Fruit fly (Drosophila melanogaster): ENCODE data around the gene CG9386.
A peak's percentile ranks its signal among the peaks of the same experiment; 100 is the strongest.

The CG9386 gene

DNA sequence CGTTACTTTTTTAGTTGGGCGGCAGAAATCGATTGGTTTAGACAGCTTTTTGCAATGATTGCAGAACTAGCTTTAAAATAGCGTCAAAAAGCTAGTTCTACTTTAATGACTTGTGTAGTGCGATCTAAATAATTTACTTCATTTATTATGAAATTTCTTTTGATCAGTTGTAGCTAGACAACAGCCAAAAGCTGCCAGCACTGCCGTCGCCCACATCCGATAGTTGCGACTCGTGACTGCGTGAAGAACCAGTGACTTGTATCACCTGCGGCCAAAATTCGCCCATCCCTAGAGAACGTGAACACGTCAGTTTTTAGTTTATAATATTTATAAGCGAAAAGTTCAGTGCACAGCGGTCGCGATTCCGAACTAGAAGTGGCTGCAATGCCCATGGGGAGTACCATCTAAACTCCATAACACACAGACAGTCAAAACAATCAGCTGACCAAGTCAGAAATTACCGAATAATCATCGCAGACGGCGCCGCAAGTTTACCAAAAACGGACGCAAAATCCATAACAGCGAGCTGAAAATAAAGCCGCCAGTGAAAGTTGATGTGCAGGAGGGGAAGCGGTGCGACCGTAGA, 31.5 kb upstream of the CG9386 start, which contains the start of gene P58IPK (continued):
- TF ChIP-seq Xrp1 (GFP tag; IDR thresholded peaks at IDR 0.05) = peak; percentile 64
- peak; percentile 41 for TF ChIP-seq dmrt11E (tag; optimal IDR thresholded peaks at IDR 0.05)
- TF ChIP-seq CG30403 (GFP tag; optimal IDR thresholded peaks at IDR 0.05) = peak; percentile 80
- TF ChIP-seq Sry-β (GFP tag; optimal IDR thresholded peaks at IDR 0.05) = peak; percentile 98
- TF ChIP-seq Side (GFP tag; optimal IDR thresholded peaks at IDR 0.05) = peak; percentile 45
- peak; percentile 80 for TF ChIP-seq CG6272 (GFP tag; IDR thresholded peaks at IDR 0.05)
- peak; percentile 79 for TF ChIP-seq zen2 (GFP tag; IDR thresholded peaks at IDR 0.05; ENCODE audit: partially characterized antibody)
- peak; percentile 8; the same call in 1 of the 3 replicates for TF ChIP-seq CG11560 (tag; IDR thresholded peaks at IDR 0.05)
- TF ChIP-seq CG10274 (GFP tag; optimal IDR thresholded peaks at IDR 0.05) = no peak
- TF ChIP-seq CG8290 (GFP tag; optimal IDR thresholded peaks at IDR 0.05) = peak; percentile 40
- TF ChIP-seq CG8290 (tag; optimal IDR thresholded peaks at IDR 0.05) = peak in 1 of 2 experiments; percentile 87
- TF ChIP-seq Hsf (GFP tag; optimal IDR thresholded peaks at IDR 0.05) = peak; percentile 66
- TF ChIP-seq sens-2 (GFP tag; IDR thresholded peaks at IDR 0.05) = no peak
- TF ChIP-seq YL-1 (GFP tag; optimal IDR thresholded peaks at IDR 0.05) = peak; percentile 73
- peak; percentile 1 for TF ChIP-seq MTF-1 (GFP tag; optimal IDR thresholded peaks at IDR 0.05; ENCODE audit: borderline replicate concordance)
- TF ChIP-seq CG1233 (GFP tag; optimal IDR thresholded peaks at IDR 0.05) = peak; percentile 16
- peak; percentile 71 for TF ChIP-seq sug (tag; optimal IDR thresholded peaks at IDR 0.05)
- TF ChIP-seq CG16815 (GFP tag; optimal IDR thresholded peaks at IDR 0.05) = peak; percentile 22
- TF ChIP-seq otp (GFP tag; IDR thresholded peaks at IDR 0.05) = no peak
- no peak for TF ChIP-seq CG3407 (GFP tag; optimal IDR thresholded peaks at IDR 0.05)
- TF ChIP-seq B-H1 (GFP tag; IDR thresholded peaks at IDR 0.05) = no peak
- TF ChIP-seq CG5180 (GFP tag; optimal IDR thresholded peaks at IDR 0.05) = no peak
- no peak for TF ChIP-seq tap (tag; optimal IDR thresholded peaks at IDR 0.05)
- 0 out of 3 replicates have a peak, but pooled peaks have one; percentile 35 for TF ChIP-seq CG7357 (GFP tag; IDR thresholded peaks at IDR 0.05)
- TF ChIP-seq CG11398 (GFP tag; optimal IDR thresholded peaks at IDR 0.05) = peak; percentile 37
- TF ChIP-seq Scr (GFP tag; IDR thresholded peaks at IDR 0.05; ENCODE audit: partially characterized antibody) = peak; percentile 92
- peak; percentile 50; the same call in 1 of the 2 replicates for TF ChIP-seq CG4404 (GFP tag; IDR thresholded peaks at IDR 0.05)
- TF ChIP-seq CG7372 (GFP tag; IDR thresholded peaks at IDR 0.05) = peak; percentile 71
- peak; percentile 63; the same call in 1 of the 2 replicates for TF ChIP-seq klu (GFP tag; IDR thresholded peaks at IDR 0.05)
- peak; percentile 35 for TF ChIP-seq CG18262 (tag; optimal IDR thresholded peaks at IDR 0.05)
- TF ChIP-seq ssp (GFP tag; IDR thresholded peaks at IDR 0.05) = peak; percentile 76
- TF ChIP-seq peb (GFP tag; IDR thresholded peaks at IDR 0.05) = 0 out of 2 replicates have a peak, but pooled peaks have one; percentile 20
- no peak for TF ChIP-seq seq (GFP tag; IDR thresholded peaks at IDR 0.05)
- peak; percentile 50 for TF ChIP-seq CG7839 (tag; optimal IDR thresholded peaks at IDR 0.05)
- TF ChIP-seq CG4730 (GFP tag; IDR thresholded peaks at IDR 0.05) = peak; percentile 20; the same call in 1 of the 2 replicates
- TF ChIP-seq pb (GFP tag; optimal IDR thresholded peaks at IDR 0.05) = peak; percentile 38
- peak; percentile 72 for TF ChIP-seq CG12391 (tag; optimal IDR thresholded peaks at IDR 0.05)
- no peak for TF ChIP-seq jing (GFP tag; optimal IDR thresholded peaks at IDR 0.05)
- no peak for TF ChIP-seq Trl (optimal IDR thresholded peaks at IDR 0.05)
- TF ChIP-seq Trl (GFP tag; optimal IDR thresholded peaks at IDR 0.05) = peak; percentile 70
- TF ChIP-seq HLH54F (GFP tag; optimal IDR thresholded peaks at IDR 0.05) = peak; percentile 81
- peak; percentile 51 for TF ChIP-seq rib (GFP tag; IDR thresholded peaks at IDR 0.05)
- TF ChIP-seq sisA (GFP tag; IDR thresholded peaks at IDR 0.05) = peak; percentile 64
- no peak for TF ChIP-seq Asciz (GFP tag; optimal IDR thresholded peaks at IDR 0.05)
- peak; percentile 68 for TF ChIP-seq CG10267 (tag; optimal IDR thresholded peaks at IDR 0.05)
- no peak for TF ChIP-seq zf30C (GFP tag; optimal IDR thresholded peaks at IDR 0.05)
- peak; percentile 32 for TF ChIP-seq CG10979 (tag; optimal IDR thresholded peaks at IDR 0.05)
- peak; percentile 87 for TF ChIP-seq lilli (GFP tag; optimal IDR thresholded peaks at IDR 0.05)
- TF ChIP-seq cg (GFP tag; optimal IDR thresholded peaks at IDR 0.05) = no peak
- TF ChIP-seq Sry-δ (GFP tag; optimal IDR thresholded peaks at IDR 0.05) = peak; percentile 97
- TF ChIP-seq ato (GFP tag; IDR thresholded peaks at IDR 0.05; ENCODE audit: partially characterized antibody) = peak; percentile 88

Data from whole organism, embryonic.